Worm (Caenorhabditis elegans): ENCODE data around the gene cyp-14A4.

- no peak for TF ChIP-seq pha-4 (tag; optimal IDR thresholded peaks at IDR 0.05)
- no peak for TF ChIP-seq nhr-76 (tag; optimal IDR thresholded peaks at IDR 0.05)
- no peak for TF ChIP-seq hlh-1 (tag; optimal IDR thresholded peaks at IDR 0.05)
These were observed 10.7 kb upstream of the cyp-14A4 start, which contains the start of gene srd-36 for ce11 chrX:13294669-13295068.
